Fruit fly (Drosophila melanogaster) whole organism: ENCODE results near the gene CG43954.
A peak's percentile ranks its signal among the peaks of the same experiment; 100 is the strongest.

Experiments used
- CG8478 ChIP-seq: fragments of >200 bp; optimal IDR thresholded peaks from 2 replicates; lab custom pipeline; 2018; ENCODE audit warnings: inconsistent platforms
- Dll ChIP-seq: fragments of >200 bp; optimal IDR thresholded peaks from 2 replicates; lab custom pipeline; 2017
- EcR ChIP-seq, 2 experiments: fragments of >200 bp; optimal IDR thresholded peaks; 2 replicates each; lab custom pipeline; 2017; ENCODE audit warnings: missing biosample characterization in 2 of 2, missing genetic modification characterization in 2 of 2, missing genetic modification reagents in 2 of 2
- pan ChIP-seq: fragments of >200 bp; optimal IDR thresholded peaks from 2 replicates; lab custom pipeline; 2017
- psq ChIP-seq: fragments of >200 bp; optimal IDR thresholded peaks from 2 replicates; lab custom pipeline; 2017
- usp ChIP-seq: fragments of >200 bp; optimal IDR thresholded peaks from 2 replicates; lab custom pipeline; 2017; ENCODE audit warnings: missing biosample characterization, missing genetic modification characterization, mixed read lengths

The CG43954 gene

DNA sequence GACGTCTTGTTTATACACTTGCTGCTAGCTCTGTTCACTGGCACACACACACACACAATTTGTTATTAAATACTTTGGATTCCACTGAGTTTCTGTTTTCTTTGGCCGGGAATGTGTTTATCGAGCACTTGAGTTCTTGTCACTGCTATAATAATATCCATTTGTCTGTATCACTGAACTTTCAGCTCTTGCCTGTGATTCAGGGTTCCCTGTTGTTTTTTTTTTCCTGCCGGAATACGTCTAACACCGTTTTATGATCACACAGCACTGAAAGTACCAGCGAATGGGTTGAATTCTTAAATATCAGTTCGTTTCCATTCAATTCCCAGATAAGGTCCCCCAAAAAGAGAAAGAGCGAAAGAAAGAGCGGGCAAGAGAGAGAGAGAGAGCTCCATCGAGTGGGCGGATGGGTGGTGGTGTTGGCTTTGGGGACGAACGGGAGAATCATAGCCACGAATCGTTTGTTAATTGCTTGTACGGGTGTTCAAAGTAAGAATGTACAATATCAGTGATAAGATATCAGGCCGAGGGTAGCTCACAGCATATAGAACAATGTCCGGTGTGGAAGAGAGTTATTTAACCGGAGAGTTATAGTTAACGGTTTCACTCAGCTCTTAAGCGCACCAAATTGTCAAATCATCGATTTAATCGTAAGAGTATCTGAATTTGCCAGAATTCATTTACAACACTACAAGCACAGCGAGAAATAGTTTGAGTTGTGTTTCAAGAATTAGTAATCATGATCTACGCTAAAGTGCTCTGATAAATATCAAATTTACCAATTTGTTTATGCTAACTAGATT lies 43.6 kb downstream of the CG43954 start, which contains the start of gene Galphaf:
Gene Galphaf, minus strand, starts transcription at position 272 of the 803 bp plus-strand sequence.
- no peak for TF ChIP-seq usp (GFP tag; lab: Kevin White, UChicago)
- no peak for TF ChIP-seq EcR (GFP tag; optimal IDR thresholded peaks at IDR 0.05; lab: Kevin White, UChicago)
- no peak for TF ChIP-seq Dll (lab: Kevin White, UChicago)
- TF ChIP-seq psq (lab: Kevin White, UChicago): no peak
- no peak for TF ChIP-seq CG8478 (lab: Kevin White, UChicago)
- no peak for TF ChIP-seq pan (lab: Kevin White, UChicago)

DNA sequence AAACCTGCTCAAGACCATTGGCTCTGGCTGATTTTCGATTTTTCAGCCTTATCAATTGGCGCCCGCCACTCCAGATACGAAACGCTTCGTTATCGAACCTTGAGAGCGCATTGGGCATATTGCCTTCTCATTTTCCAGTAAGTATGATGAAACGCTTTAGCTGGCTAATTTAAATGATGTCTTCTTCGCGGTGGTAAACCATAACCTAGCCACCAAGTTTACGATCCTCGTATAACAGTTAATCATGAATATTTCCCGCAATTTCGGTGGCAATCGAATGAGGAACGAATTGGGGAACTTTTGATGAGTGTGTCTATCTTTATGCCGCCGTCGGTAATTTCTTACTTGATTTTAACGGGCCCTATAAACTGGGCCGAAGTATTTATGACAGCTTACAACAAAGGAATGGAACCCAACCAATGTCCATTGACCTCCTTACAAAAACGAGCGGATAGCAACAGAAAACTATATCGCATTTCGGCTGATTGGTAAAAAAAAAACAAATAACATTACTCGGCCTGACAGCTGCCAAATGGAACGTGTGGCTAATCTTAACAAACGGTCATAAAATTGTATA lies 45.0 kb downstream of the CG43954 start:
- TF ChIP-seq Dll (lab: Kevin White, UChicago): no peak
- TF ChIP-seq psq (lab: Kevin White, UChicago): no peak
- no peak for TF ChIP-seq EcR (GFP tag; optimal IDR thresholded peaks at IDR 0.05; lab: Kevin White, UChicago)
- no peak for TF ChIP-seq usp (GFP tag; lab: Kevin White, UChicago)
- TF ChIP-seq CG8478 (lab: Kevin White, UChicago): no peak
- TF ChIP-seq pan (lab: Kevin White, UChicago): no peak

dm6 chr3L:16664146-16664722 lies 47.2 kb downstream of the CG43954 start:
- TF ChIP-seq CG8478 (lab: Kevin White, UChicago): no peak
- TF ChIP-seq pan (lab: Kevin White, UChicago): no peak
- TF ChIP-seq EcR (GFP tag; optimal IDR thresholded peaks at IDR 0.05; lab: Kevin White, UChicago): no peak

- TF ChIP-seq EcR (GFP tag; optimal IDR thresholded peaks at IDR 0.05; lab: Kevin White, UChicago) (no peak), Dll (lab: Kevin White, UChicago) (no peak), pan (lab: Kevin White, UChicago) (peak; percentile 74), CG8478 (lab: Kevin White, UChicago) (no peak)
Observed at dm6 chr3L:16661167-16662109, 50.0 kb downstream of the CG43954 start, which contains the start of gene Baldspot. TSS of gene Baldspot (minus strand) at chr3L:16661615.

- TF ChIP-seq Dll (lab: Kevin White, UChicago) (no peak), CG8478 (lab: Kevin White, UChicago) (no peak), pan (lab: Kevin White, UChicago) (no peak), usp (GFP tag; lab: Kevin White, UChicago) (no peak), EcR (GFP tag; optimal IDR thresholded peaks at IDR 0.05; lab: Kevin White, UChicago) (no peak), psq (lab: Kevin White, UChicago) (no peak)
Observed at dm6 chr3L:16659959-16660870, 51.3 kb downstream of the CG43954 start.

dm6 chr3L:16659099-16659498 lies 52.4 kb downstream of the CG43954 start:
- TF ChIP-seq usp (GFP tag; lab: Kevin White, UChicago): no peak
- no peak for TF ChIP-seq psq (lab: Kevin White, UChicago)
- no peak for TF ChIP-seq EcR (GFP tag; optimal IDR thresholded peaks at IDR 0.05; lab: Kevin White, UChicago)
- TF ChIP-seq pan (lab: Kevin White, UChicago): no peak
- no peak for TF ChIP-seq Dll (lab: Kevin White, UChicago)
- no peak for TF ChIP-seq CG8478 (lab: Kevin White, UChicago)

DNA sequence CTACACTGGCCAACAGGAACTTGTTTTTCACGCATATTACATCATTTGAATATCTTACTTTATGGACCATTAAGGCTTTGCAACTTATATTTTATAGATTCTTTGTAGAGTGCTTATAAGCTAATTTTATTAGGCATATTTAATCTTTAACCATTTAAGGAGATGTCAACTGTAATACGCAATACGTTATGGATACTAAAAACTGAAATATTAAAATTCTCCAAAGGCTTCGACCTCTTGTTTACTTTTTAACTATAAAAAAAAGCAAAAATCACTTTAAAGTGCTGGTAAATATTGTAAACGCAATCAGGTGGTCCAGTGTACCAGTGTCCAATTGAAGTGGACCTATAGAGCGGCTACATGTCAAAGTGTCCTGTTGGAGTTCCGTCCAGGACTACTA lies 54.5 kb downstream of the CG43954 start:
- TF ChIP-seq usp (GFP tag; lab: Kevin White, UChicago) (no peak), CG8478 (lab: Kevin White, UChicago) (no peak), pan (lab: Kevin White, UChicago) (no peak), Dll (lab: Kevin White, UChicago) (no peak), EcR (GFP tag; optimal IDR thresholded peaks at IDR 0.05; lab: Kevin White, UChicago) (no peak), psq (lab: Kevin White, UChicago) (no peak)

- TF ChIP-seq psq (lab: Kevin White, UChicago) (no peak), pan (lab: Kevin White, UChicago) (no peak), CG8478 (lab: Kevin White, UChicago) (no peak), Dll (lab: Kevin White, UChicago) (no peak), EcR (GFP tag; optimal IDR thresholded peaks at IDR 0.05; lab: Kevin White, UChicago) (no peak), usp (GFP tag; lab: Kevin White, UChicago) (no peak)
Observed at dm6 chr3L:16653679-16654078, 57.8 kb downstream of the CG43954 start.

dm6 chr3L:16652531-16652930 lies 58.9 kb downstream of the CG43954 start:
- TF ChIP-seq EcR (GFP tag; optimal IDR thresholded peaks at IDR 0.05; lab: Kevin White, UChicago): no peak
- TF ChIP-seq Dll (lab: Kevin White, UChicago): no peak
- no peak for TF ChIP-seq CG8478 (lab: Kevin White, UChicago)
- TF ChIP-seq psq (lab: Kevin White, UChicago): no peak
- TF ChIP-seq usp (GFP tag; lab: Kevin White, UChicago): no peak
- TF ChIP-seq pan (lab: Kevin White, UChicago): no peak
